Worm (Caenorhabditis elegans) whole organism, L4 larva: Measurements from ENCODE around the gene lmp-2.

Source experiments
- ama-1 ChIP-seq: fragments of 150-350 bp; optimal IDR thresholded peaks from 2 replicates; lab custom pipeline; 2014; ENCODE audit warnings: inconsistent platforms, mixed read lengths
- dpl-1 ChIP-seq: fragments of 150-350 bp; optimal IDR thresholded peaks from 2 replicates; lab custom pipeline; 2014; ENCODE audit warnings: missing biosample characterization, missing genetic modification reagents, missing genetic modification characterization
- madf-9 ChIP-seq: fragments of 200-800 bp; sonication (Bioruptor generic); conservative IDR thresholded peaks from 2 replicates; pipeline ENCODE4 v1.3.6; 2022; ENCODE audit warnings: missing genetic modification reagents, missing genetic modification characterization, missing compliant biosample characterization
- mdl-1 ChIP-seq, 2 experiments: fragments of 150-350 bp in 1 of 2; sonication (generic microtip) in 1 of 2; optimal IDR thresholded peaks; 2 replicates each; lab custom pipeline; 2014 to 2017; ENCODE audit warnings: missing biosample characterization in 2 of 2, missing genetic modification characterization in 2 of 2
- mxl-2 ChIP-seq: fragments of 200-800 bp; sonication (Bioruptor generic); conservative IDR thresholded peaks from 2 replicates; pipeline ENCODE4 v1.3.6; 2022; ENCODE audit warnings: missing genetic modification reagents, missing genetic modification characterization, missing compliant biosample characterization
- nhr-6 ChIP-seq: fragments of 150-350 bp; optimal IDR thresholded peaks from 2 replicates; lab custom pipeline; 2014; ENCODE audit warnings: missing biosample characterization, missing genetic modification characterization
- pqm-1 ChIP-seq: sonication (generic microtip); optimal IDR thresholded peaks from 2 replicates; lab custom pipeline; 2017; ENCODE audit warnings: missing biosample characterization, missing genetic modification characterization
- skn-1 ChIP-seq: fragments of 150-350 bp; optimal IDR thresholded peaks from 2 replicates; lab custom pipeline; 2014; ENCODE audit warnings: missing biosample characterization, missing genetic modification characterization

- TF ChIP-seq mxl-2 (GFP tag; lab: Robert Waterston, UW) (no peak), pqm-1 (peak; percentile 18), madf-9 (GFP tag; lab: Robert Waterston, UW) (no peak), dpl-1 (GFP tag; lab: Kevin White, UChicago) (peak; percentile 16), skn-1 (tag; lab: Kevin White, UChicago) (no peak), mdl-1 (tag; optimal IDR thresholded peaks at IDR 0.05; lab: Kevin White, UChicago) (peak; percentile 74 to 94), ama-1 (lab: Kevin White, UChicago) (no peak), nhr-6 (tag; lab: Kevin White, UChicago) (peak; percentile 74)
These were observed 3.2 kb downstream of the lmp-2 start, which contains the start of gene snx-1 for ce11 chrX:1128503-1129036.
